Worm (Caenorhabditis elegans) whole organism, L4/young adult: Measurements from ENCODE around the gene nhr-135.

Experiments used
- W03F9.2 ChIP-seq: fragments of 150-350 bp; optimal IDR thresholded peaks from 2 replicates; lab custom pipeline; 2014; ENCODE audit warnings: missing biosample characterization, missing genetic modification characterization
- dao-5 ChIP-seq: sonication (generic microtip); optimal IDR thresholded peaks from 2 replicates; lab custom pipeline; 2016; ENCODE audit warnings: missing genotype, missing genetic modification characterization, moderate library complexity, missing compliant biosample characterization
- him-1 ChIP-seq: sonication (generic microtip); optimal IDR thresholded peaks from 2 replicates; lab custom pipeline; 2016; ENCODE audit warnings: missing genotype, missing genetic modification reagents, missing genetic modification characterization, missing compliant biosample characterization

- peak; percentile 0 for TF ChIP-seq him-1 (tag; lab: Kevin White, UChicago)
- peak; percentile 55 for TF ChIP-seq W03F9.2 (tag; lab: Kevin White, UChicago)
- no peak for TF ChIP-seq dao-5 (tag; lab: Kevin White, UChicago)
These were observed 8.9 kb downstream of the nhr-135 start, which contains the start of gene mys-1 for ce11 chrV:7084612-7085139.
